Worm (Caenorhabditis elegans) whole organism, young adult: ENCODE measurements around the gene F59E11.5.

Source experiments
- F49E8.2 ChIP-seq: sonication (generic microtip); optimal IDR thresholded peaks from 3 replicates; lab custom pipeline; 2017; ENCODE audit warnings: missing genetic modification characterization, mild to moderate bottlenecking, missing compliant biosample characterization, antibody characterized with exemption, moderate library complexity; ENCODE audit not compliant: insufficient read depth
- lir-1 ChIP-seq: fragments of 200-800 bp; sonication (Bioruptor generic); conservative IDR thresholded peaks from 2 replicates; pipeline ENCODE4 v1.3.6; 2022; ENCODE audit warnings: missing genetic modification reagents, missing genetic modification characterization, missing compliant biosample characterization
- mcd-1 ChIP-seq: fragments of 200-800 bp; sonication (Bioruptor generic); IDR thresholded peaks from 2 replicates; pipeline ENCODE4 v1.3.6; 2022; ENCODE audit warnings: missing genetic modification reagents, missing genetic modification characterization, missing compliant biosample characterization
- pha-4 ChIP-seq: fragments of 150-350 bp; sonication (generic microtip); optimal IDR thresholded peaks from 2 replicates; lab custom pipeline; 2014; ENCODE audit warnings: missing biosample characterization, missing genetic modification reagents, missing genetic modification characterization
- sea-2 ChIP-seq: fragments of 200-800 bp; sonication (Bioruptor generic); IDR thresholded peaks from 2 replicates; pipeline ENCODE4 v1.3.6; 2022; ENCODE audit warnings: missing genetic modification characterization, missing compliant biosample characterization
- snpc-4 ChIP-seq, 5 experiments: fragments of 150-350 bp in 1 of 5; sonication (generic microtip) in 4 of 5; optimal IDR thresholded peaks; 2 replicates each; lab custom pipeline; 2014 to 2018; ENCODE audit warnings: missing genetic modification characterization in 5 of 5, missing biosample characterization in 3 of 5, antibody characterized with exemption in 2 of 5, mild to moderate bottlenecking in 2 of 5, missing compliant biosample characterization in 2 of 5, missing genotype in 2 of 5, moderate library complexity in 2 of 5, missing genetic modification reagents in 1 of 5

ce11 chrV:9022078-9022477 lies 27.2 kb downstream of the F59E11.5 start, which contains the start of gene oac-41:
- no peak for TF ChIP-seq lir-1
- TF ChIP-seq F49E8.2 = no peak
- no peak for TF ChIP-seq mcd-1 (GFP tag; lab: Robert Waterston, UW)
- TF ChIP-seq sea-2 = no peak
- no peak for TF ChIP-seq pha-4
- no peak for TF ChIP-seq snpc-4 (GFP tag; optimal IDR thresholded peaks at IDR 0.05; lab: Kevin White, UChicago)
- no peak for TF ChIP-seq snpc-4 (tag; optimal IDR thresholded peaks at IDR 0.05; lab: Kevin White, UChicago)
